Fruit fly (Drosophila melanogaster) whole organism, pupa: Measurements from ENCODE around the gene cindr.
A peak's percentile ranks its signal among the peaks of the same experiment; 100 is the strongest.

Experiments
- CG10348 ChIP-seq: fragments of 200-800 bp; sonication (Bioruptor generic); IDR thresholded peaks from 2 replicates; pipeline ENCODE4 v1.3.6; 2022; ENCODE audit warnings: missing biosample characterization, missing genetic modification characterization
- CG12605 ChIP-seq: fragments of 200-800 bp; sonication (Bioruptor generic); IDR thresholded peaks from 2 replicates; pipeline ENCODE4 v1.3.6; 2022; ENCODE audit warnings: missing biosample characterization, missing genetic modification characterization
- CG13204 ChIP-seq: fragments of 200-800 bp; sonication (Bioruptor generic); optimal IDR thresholded peaks from 2 replicates; lab custom pipeline; 2018; ENCODE audit warnings: missing biosample characterization, mild to moderate bottlenecking, missing genetic modification characterization, moderate library complexity
- CG14655 ChIP-seq: fragments of 200-800 bp; sonication (Bioruptor generic); optimal IDR thresholded peaks from 3 replicates; lab custom pipeline; 2017; ENCODE audit warnings: mild to moderate bottlenecking, missing biosample characterization, missing genetic modification reagents, missing genetic modification characterization
- CG15710 ChIP-seq: fragments of 200-800 bp; sonication (Bioruptor generic); optimal IDR thresholded peaks from 2 replicates; lab custom pipeline; 2018; ENCODE audit warnings: missing biosample characterization, mild to moderate bottlenecking, missing genetic modification characterization, moderate library complexity
- CG17806 ChIP-seq: fragments of 200-800 bp; sonication (Bioruptor generic); optimal IDR thresholded peaks from 2 replicates; lab custom pipeline; 2018; ENCODE audit warnings: missing biosample characterization, mild to moderate bottlenecking, missing genetic modification characterization, moderate library complexity
- CG32121 ChIP-seq: fragments of 200-800 bp; sonication (Bioruptor generic); IDR thresholded peaks from 2 replicates; pipeline ENCODE4 v1.3.6; 2022; ENCODE audit warnings: missing biosample characterization, missing genetic modification characterization
- CG34367 ChIP-seq: fragments of 200-800 bp; sonication (Bioruptor generic); optimal IDR thresholded peaks from 2 replicates; lab custom pipeline; 2018; ENCODE audit warnings: missing biosample characterization, mild to moderate bottlenecking, missing genetic modification characterization
- CG4496 ChIP-seq: fragments of 200-800 bp; sonication (Bioruptor generic); IDR thresholded peaks from 3 replicates; pipeline ENCODE4 v1.3.6; 2022; ENCODE audit warnings: missing biosample characterization, missing genetic modification characterization
- CG8159 ChIP-seq: fragments of 200-800 bp; sonication (Bioruptor generic); optimal IDR thresholded peaks from 3 replicates; lab custom pipeline; 2018; ENCODE audit warnings: missing biosample characterization, mild to moderate bottlenecking, missing genetic modification characterization, moderate library complexity
- CG8301 ChIP-seq: fragments of 200-800 bp; sonication (Bioruptor generic); optimal IDR thresholded peaks from 2 replicates; lab custom pipeline; 2018; ENCODE audit warnings: missing biosample characterization, mild to moderate bottlenecking, missing genetic modification characterization
- CG9948 ChIP-seq: fragments of 200-800 bp; sonication (Bioruptor generic); optimal IDR thresholded peaks from 2 replicates; lab custom pipeline; 2018; ENCODE audit warnings: missing biosample characterization, mild to moderate bottlenecking, missing genetic modification characterization, moderate library complexity
- D1 ChIP-seq: fragments of 200-800 bp; sonication (Bioruptor generic); optimal IDR thresholded peaks from 2 replicates; lab custom pipeline; 2018; ENCODE audit warnings: missing biosample characterization, mild to moderate bottlenecking, missing genetic modification characterization, moderate library complexity
- EcR ChIP-seq: fragments of 200-800 bp; sonication (Bioruptor generic); optimal IDR thresholded peaks from 3 replicates; lab custom pipeline; 2019; ENCODE audit warnings: missing biosample characterization, missing genetic modification characterization, mild to moderate bottlenecking, moderate library complexity, missing genetic modification reagents
- Ets98B ChIP-seq: fragments of 200-800 bp; sonication (Bioruptor generic); IDR thresholded peaks from 2 replicates; pipeline ENCODE4 v1.3.6; 2022; ENCODE audit warnings: missing biosample characterization, missing genetic modification characterization
- Pif1A ChIP-seq: fragments of 200-800 bp; sonication (Bioruptor generic); optimal IDR thresholded peaks from 3 replicates; lab custom pipeline; 2016; ENCODE audit warnings: missing biosample characterization, missing genetic modification characterization
- Pif1B ChIP-seq: fragments of 200-800 bp; sonication (Bioruptor generic); optimal IDR thresholded peaks from 3 replicates; lab custom pipeline; 2016; ENCODE audit warnings: missing biosample characterization, missing genetic modification characterization
- Snoo ChIP-seq: fragments of 200-800 bp; sonication (Bioruptor generic); optimal IDR thresholded peaks from 3 replicates; lab custom pipeline; 2017; ENCODE audit warnings: missing biosample characterization, mild to moderate bottlenecking, missing genetic modification characterization, inconsistent platforms
- fd96Ca ChIP-seq: fragments of 200-800 bp; sonication (Bioruptor generic); IDR thresholded peaks from 3 replicates; pipeline ENCODE4 v1.3.6; 2022; ENCODE audit warnings: missing biosample characterization, missing genetic modification characterization
- gl ChIP-seq: fragments of 200-800 bp; sonication (Bioruptor generic); optimal IDR thresholded peaks from 2 replicates; lab custom pipeline; 2018; ENCODE audit warnings: missing biosample characterization, mild to moderate bottlenecking, missing genetic modification characterization
- rn ChIP-seq: fragments of 200-800 bp; sonication (Bioruptor generic); IDR thresholded peaks from 2 replicates; pipeline ENCODE4 v1.3.6; 2022; ENCODE audit warnings: missing biosample characterization, missing genetic modification characterization

Gene cindr

dm6 chr3R:30840741-30841140 is 32.3 kb downstream of the cindr start:
- TF ChIP-seq CG13204 (GFP tag; lab: Kevin White, UChicago) (peak; percentile 74), EcR (GFP tag; lab: Kevin White, UChicago) (peak; percentile 62), CG17806 (tag; lab: Kevin White, UChicago) (no peak), CG32121 (GFP tag; lab: Robert Waterston, UW) (no peak)

- TF ChIP-seq gl (tag; lab: Kevin White, UChicago): no peak
- no peak for TF ChIP-seq EcR (GFP tag; lab: Kevin White, UChicago)
- peak; percentile 25 for TF ChIP-seq Pif1B
- peak; percentile 82 for TF ChIP-seq CG17806 (tag; lab: Kevin White, UChicago)
- peak; percentile 63 for TF ChIP-seq Pif1A (GFP tag; lab: Kevin White, UChicago)
- no peak for TF ChIP-seq rn (GFP tag; lab: Robert Waterston, UW)
- 0 out of 3 replicates have a peak, but pooled peaks have one; percentile 7 for TF ChIP-seq fd96Ca (GFP tag; lab: Robert Waterston, UW)
- peak; percentile 83 for TF ChIP-seq CG15710 (tag; lab: Kevin White, UChicago)
- no peak for TF ChIP-seq CG13204 (GFP tag; lab: Kevin White, UChicago)
- no peak for TF ChIP-seq Ets98B
- no peak for TF ChIP-seq CG32121 (GFP tag; lab: Robert Waterston, UW)
- TF ChIP-seq CG34367 (tag; lab: Kevin White, UChicago): peak; percentile 70
- TF ChIP-seq D1: no peak
- TF ChIP-seq Snoo (tag; lab: Kevin White, UChicago): peak; percentile 58
- TF ChIP-seq CG4496 (GFP tag; lab: Robert Waterston, UW): peak; percentile 34; the same call in 1 of the 3 replicates
- no peak for TF ChIP-seq CG10348
- TF ChIP-seq CG9948 (tag; lab: Kevin White, UChicago): peak; percentile 76
- TF ChIP-seq CG14655 (GFP tag; lab: Kevin White, UChicago): peak; percentile 51
- TF ChIP-seq CG12605 (GFP tag; lab: Robert Waterston, UW): no peak
- peak; percentile 89 for TF ChIP-seq CG8159 (tag; lab: Kevin White, UChicago)
- TF ChIP-seq CG8301 (tag; lab: Kevin White, UChicago): peak; percentile 27
Observed at dm6 chr3R:30842199-30842598, 33.8 kb downstream of the cindr start.

dm6 chr3R:30842639-30843476 is 34.4 kb downstream of the cindr start:
- TF ChIP-seq CG8301 (tag; lab: Kevin White, UChicago) (peak; percentile 15), EcR (GFP tag; lab: Kevin White, UChicago) (peak; percentile 94), CG32121 (GFP tag; lab: Robert Waterston, UW) (no peak), fd96Ca (GFP tag; lab: Robert Waterston, UW) (no peak), CG13204 (GFP tag; lab: Kevin White, UChicago) (peak; percentile 29), Snoo (tag; lab: Kevin White, UChicago) (peak; percentile 74), rn (GFP tag; lab: Robert Waterston, UW) (no peak), CG12605 (GFP tag; lab: Robert Waterston, UW) (no peak), Pif1B (peak; percentile 56), CG34367 (tag; lab: Kevin White, UChicago) (peak; percentile 81), CG17806 (tag; lab: Kevin White, UChicago) (peak; percentile 76), Pif1A (GFP tag; lab: Kevin White, UChicago) (peak; percentile 38), CG4496 (GFP tag; lab: Robert Waterston, UW) (no peak; the same call in 2 of the 3 replicates), CG10348 (no peak), Ets98B (no peak), CG14655 (GFP tag; lab: Kevin White, UChicago) (peak; percentile 48), CG9948 (tag; lab: Kevin White, UChicago) (peak; percentile 81), CG8159 (tag; lab: Kevin White, UChicago) (peak; percentile 89), gl (tag; lab: Kevin White, UChicago) (peak; percentile 14), CG15710 (tag; lab: Kevin White, UChicago) (peak; percentile 86), D1 (peak; percentile 84)

dm6 chr3R:30843709-30844108 is 35.3 kb downstream of the cindr start:
- TF ChIP-seq CG15710 (tag; lab: Kevin White, UChicago) (peak; percentile 69), CG8159 (tag; lab: Kevin White, UChicago) (peak; percentile 72), CG34367 (tag; lab: Kevin White, UChicago) (peak; percentile 38), CG17806 (tag; lab: Kevin White, UChicago) (peak; percentile 53), EcR (GFP tag; lab: Kevin White, UChicago) (no peak), CG14655 (GFP tag; lab: Kevin White, UChicago) (no peak), CG12605 (GFP tag; lab: Robert Waterston, UW) (no peak), CG9948 (tag; lab: Kevin White, UChicago) (peak; percentile 34), rn (GFP tag; lab: Robert Waterston, UW) (no peak), Pif1B (peak; percentile 10)

- TF ChIP-seq D1: no peak
- no peak for TF ChIP-seq CG17806 (tag; lab: Kevin White, UChicago)
Observed at dm6 chr3R:30844436-30844835, 36.0 kb downstream of the cindr start.
